Fruit fly (Drosophila melanogaster): ENCODE data around the gene CG14187.

dm6 chr3L:20131643-20132042, 19.0 kb upstream of the CG14187 start, which contains the start of gene obst-J:
- no peak for TF ChIP-seq Myc (optimal IDR thresholded peaks at IDR 0.05)
- TF ChIP-seq psq (optimal IDR thresholded peaks at IDR 0.05), result no peak
- TF ChIP-seq insv (optimal IDR thresholded peaks at IDR 0.05), result no peak
- TF ChIP-seq h (optimal IDR thresholded peaks at IDR 0.05), result no peak
- no peak for TF ChIP-seq Sin3A (optimal IDR thresholded peaks at IDR 0.05)
